Worm (Caenorhabditis elegans): ENCODE data around the gene F56A8.9.
"Not testable (repeated sequence)": the region's sequence is repeated elsewhere in the genome, so short reads cannot be mapped to it uniquely, and the experiment has no call there.

ce11 chrIII:13296289-13296874, 41.9 kb downstream of the F56A8.9 start, which contains the start of gene npp-18:
- not testable (repeated sequence) for TF ChIP-seq madf-10 (tag; optimal IDR thresholded peaks at IDR 0.05); fkh-3 (tag; optimal IDR thresholded peaks at IDR 0.05); Y53F4B.3 (GFP tag; IDR thresholded peaks at IDR 0.05); attf-6 (GFP tag; IDR thresholded peaks at IDR 0.05); gei-17 (GFP tag; optimal IDR thresholded peaks at IDR 0.05); snpc-4 (GFP tag; optimal IDR thresholded peaks at IDR 0.05); nhr-179 (tag; optimal IDR thresholded peaks at IDR 0.05); ets-4 (GFP tag; optimal IDR thresholded peaks at IDR 0.05)
- TF ChIP-seq snpc-3.4 (tag; optimal IDR thresholded peaks at IDR 0.05) (peak; percentile 1), snpc-4 (tag; optimal IDR thresholded peaks at IDR 0.05) (peak in 1 of 4 experiments; percentile 8), ceh-91 (GFP tag; IDR thresholded peaks at IDR 0.05) (peak; percentile 54; the same call in 1 of the 2 replicates)

Data from whole organism, young adult.